Worm (Caenorhabditis elegans) whole organism, L4/young adult: ENCODE measurements around the gene C01G5.4.

Source experiments
- W03F9.2 ChIP-seq: fragments of 150-350 bp; optimal IDR thresholded peaks from 2 replicates; lab custom pipeline; 2014; ENCODE audit warnings: missing biosample characterization, missing genetic modification characterization
- him-1 ChIP-seq: sonication (generic microtip); optimal IDR thresholded peaks from 2 replicates; lab custom pipeline; 2016; ENCODE audit warnings: missing genotype, missing genetic modification reagents, missing genetic modification characterization, missing compliant biosample characterization

DNA sequence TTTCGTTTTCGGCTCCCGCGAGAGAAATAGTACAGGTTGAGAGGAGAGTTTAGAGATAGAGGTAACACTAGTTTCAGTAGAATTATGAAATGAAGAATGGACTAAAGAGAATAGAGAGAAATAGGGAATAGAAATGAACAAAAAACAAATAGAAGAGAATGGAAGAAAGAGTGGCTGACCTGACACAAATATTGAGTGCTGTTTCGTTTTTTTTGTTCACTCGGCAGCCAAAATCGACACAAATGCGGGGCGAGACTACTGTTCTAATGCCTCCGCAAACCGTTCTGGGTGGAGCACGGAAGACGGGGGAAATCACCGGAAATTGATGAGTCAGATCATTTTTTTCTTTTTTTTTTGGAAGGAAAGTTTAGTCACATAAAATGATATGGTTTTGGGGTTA lies 41.1 kb downstream of the C01G5.4 start:
- no peak for TF ChIP-seq W03F9.2 (tag; lab: Kevin White, UChicago)
- no peak for TF ChIP-seq him-1 (tag; lab: Kevin White, UChicago)
